Worm (Caenorhabditis elegans) whole organism, L3 larva: ENCODE data around the gene F59A6.3.

Experiments used
- R02D3.7 ChIP-seq: fragments of 150-350 bp; optimal IDR thresholded peaks from 2 replicates; lab custom pipeline; 2014; ENCODE audit warnings: missing biosample characterization, missing genetic modification characterization
- ZK546.5 ChIP-seq: sonication (generic microtip); optimal IDR thresholded peaks from 2 replicates; lab custom pipeline; 2017; ENCODE audit warnings: missing biosample characterization, missing genetic modification characterization
- egl-27 ChIP-seq: sonication (generic microtip); optimal IDR thresholded peaks from 4 replicates; lab custom pipeline; 2017; ENCODE audit warnings: missing biosample characterization, missing genetic modification reagents, missing genetic modification characterization
- elt-1 ChIP-seq: fragments of 150-350 bp; optimal IDR thresholded peaks from 2 replicates; lab custom pipeline; 2014; ENCODE audit warnings: missing biosample characterization, missing genetic modification characterization
- elt-2 ChIP-seq: sonication (generic microtip); optimal IDR thresholded peaks from 2 replicates; lab custom pipeline; 2016; ENCODE audit warnings: missing genetic modification reagents, mild to moderate bottlenecking, missing genetic modification characterization, missing compliant biosample characterization
- elt-3 ChIP-seq, 3 experiments: fragments of 150-350 bp in 1 of 3; sonication (generic microtip) in 2 of 3; optimal IDR thresholded peaks; 2 replicates in 2 of 3; 4 replicates in 1 of 3; lab custom pipeline; 2014 to 2017; ENCODE audit warnings: missing biosample characterization in 3 of 3, missing genetic modification characterization in 3 of 3
- fos-1 ChIP-seq: fragments of 150-350 bp; optimal IDR thresholded peaks from 2 replicates; lab custom pipeline; 2014; ENCODE audit warnings: missing biosample characterization, missing genetic modification characterization
- nhr-237 ChIP-seq: fragments of 150-350 bp; optimal IDR thresholded peaks from 2 replicates; lab custom pipeline; 2014; ENCODE audit warnings: missing biosample characterization, missing genetic modification characterization
- nhr-25 ChIP-seq: sonication (generic microtip); optimal IDR thresholded peaks from 2 replicates; lab custom pipeline; 2017; ENCODE audit warnings: missing biosample characterization, missing genetic modification characterization
- nhr-28 ChIP-seq: fragments of 150-350 bp; optimal IDR thresholded peaks from 2 replicates; lab custom pipeline; 2014; ENCODE audit warnings: missing biosample characterization, missing genetic modification characterization
- nhr-43 ChIP-seq: sonication (generic microtip); optimal IDR thresholded peaks from 2 replicates; lab custom pipeline; 2016; ENCODE audit warnings: mild to moderate bottlenecking, missing genetic modification characterization, missing compliant biosample characterization; ENCODE audit not compliant: poor library complexity, severe bottlenecking
- nhr-77 ChIP-seq: fragments of 150-350 bp; optimal IDR thresholded peaks from 2 replicates; lab custom pipeline; 2014; ENCODE audit warnings: missing biosample characterization, missing genetic modification characterization
- unc-62 ChIP-seq: fragments of 150-350 bp; sonication (generic microtip); optimal IDR thresholded peaks from 4 replicates; lab custom pipeline; 2014; ENCODE audit warnings: missing biosample characterization, missing genetic modification reagents, missing genetic modification characterization
- ztf-4 ChIP-seq: fragments of 150-350 bp; optimal IDR thresholded peaks from 2 replicates; lab custom pipeline; 2014; ENCODE audit warnings: missing biosample characterization, missing genetic modification characterization

DNA sequence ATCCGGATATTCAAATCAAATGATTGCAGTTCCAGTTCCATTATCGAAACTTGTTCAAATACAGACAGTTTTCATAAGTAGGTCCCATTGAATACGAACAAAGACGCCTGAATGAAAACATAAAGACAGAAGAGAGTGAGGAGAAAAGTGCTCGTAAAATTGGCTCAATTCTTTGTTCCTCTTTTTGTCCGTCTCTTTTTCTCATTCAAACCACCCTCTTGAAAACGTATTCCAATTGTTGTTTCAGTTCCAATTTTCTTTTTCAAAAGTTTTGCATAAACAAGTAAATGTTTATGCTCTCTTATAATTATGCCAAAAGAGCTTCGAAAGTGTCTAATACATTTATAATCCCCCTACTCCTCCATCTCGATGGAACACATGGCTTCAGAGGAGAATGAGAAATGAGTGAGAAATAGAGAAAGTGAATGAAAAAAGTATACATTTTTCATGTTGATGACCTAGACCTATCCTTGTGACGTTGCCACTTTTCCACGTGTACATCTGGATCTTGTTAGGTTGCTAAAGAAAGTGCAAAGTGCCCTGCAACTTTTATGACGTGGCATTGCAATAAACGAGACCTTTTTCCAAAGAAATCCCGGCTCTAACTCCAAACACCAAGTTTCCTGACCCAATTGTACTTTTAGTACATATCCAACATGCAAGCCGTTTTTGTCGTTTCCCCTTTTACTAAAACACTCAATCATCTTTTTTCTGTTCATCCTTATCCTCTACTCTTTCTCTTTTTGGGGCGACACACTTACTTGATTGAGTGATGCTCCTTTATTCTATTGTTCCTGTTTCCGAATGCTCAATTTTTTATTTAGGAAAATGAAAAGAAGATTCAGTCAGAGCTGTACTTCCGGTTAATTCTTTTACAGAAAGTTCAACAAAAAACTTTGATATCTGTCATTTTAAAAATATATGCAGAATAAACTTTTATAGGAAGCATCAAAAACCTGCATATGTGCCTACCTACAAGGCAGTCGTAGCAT is 38.4 kb downstream of the F59A6.3 start:
- TF ChIP-seq nhr-28 (tag; lab: Kevin White, UChicago) (no peak), elt-2 (tag; lab: Kevin White, UChicago) (no peak), elt-1 (tag; lab: Kevin White, UChicago) (no peak), fos-1 (tag; lab: Kevin White, UChicago) (no peak), ZK546.5 (tag; lab: Kevin White, UChicago) (no peak), ztf-4 (tag; lab: Kevin White, UChicago) (no peak), unc-62 (GFP tag; lab: Kevin White, UChicago) (peak; percentile 3), nhr-77 (no peak), nhr-25 (tag; lab: Kevin White, UChicago) (no peak), nhr-237 (tag; lab: Kevin White, UChicago) (no peak), egl-27 (tag; lab: Kevin White, UChicago) (no peak), R02D3.7 (tag; lab: Kevin White, UChicago) (no peak), elt-3 (tag; optimal IDR thresholded peaks at IDR 0.05; lab: Kevin White, UChicago) (no peak), nhr-43 (no peak)
